Worm (Caenorhabditis elegans): ENCODE results near the gene erh-1.

The erh-1 gene

DNA sequence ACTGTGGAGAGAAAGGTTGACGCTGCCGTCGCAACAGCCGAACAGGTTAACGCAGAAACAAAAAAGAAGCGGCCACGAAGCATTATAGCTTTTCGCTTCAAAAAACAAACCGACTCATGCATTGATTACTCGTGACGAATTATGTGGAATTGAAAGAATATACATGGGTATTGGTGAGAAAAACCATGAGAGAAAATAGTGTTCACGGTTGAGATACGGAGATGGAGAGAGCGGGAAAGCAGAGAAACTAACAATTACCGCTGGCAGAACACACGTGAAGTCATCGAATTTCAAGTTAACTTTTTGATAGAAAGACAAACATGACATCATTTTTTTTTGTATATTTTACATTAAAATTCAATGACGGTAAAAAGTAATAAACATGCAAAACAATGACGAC, 43.6 kb downstream of the erh-1 start:
- no peak for TF ChIP-seq sptf-1 (tag; optimal IDR thresholded peaks at IDR 0.05)
- peak; percentile 62 for TF ChIP-seq lin-14 (GFP tag; optimal IDR thresholded peaks at IDR 0.05)
- peak; percentile 63 for TF ChIP-seq nhr-71 (tag; optimal IDR thresholded peaks at IDR 0.05)
- TF ChIP-seq nhr-19 (GFP tag; conservative IDR thresholded peaks at IDR 0.05): no peak
- TF ChIP-seq Y116A8C.19 (tag; optimal IDR thresholded peaks at IDR 0.05; ENCODE audit: borderline replicate concordance): no peak
- peak in 1 of 2 experiments; percentile 31 for TF ChIP-seq mdl-1 (tag; optimal IDR thresholded peaks at IDR 0.05)
- TF ChIP-seq nhr-237 (tag; optimal IDR thresholded peaks at IDR 0.05): no peak
- peak; percentile 50 for TF ChIP-seq fkh-8 (tag; optimal IDR thresholded peaks at IDR 0.05)
- TF ChIP-seq efl-3 (GFP tag; optimal IDR thresholded peaks at IDR 0.05): no peak
- TF ChIP-seq efl-1 (optimal IDR thresholded peaks at IDR 0.05): peak in 1 of 2 experiments; percentile 27
- peak; percentile 13 to 93 for TF ChIP-seq efl-1 (GFP tag; optimal IDR thresholded peaks at IDR 0.05 in 1 of 2)
- peak; percentile 44 for TF ChIP-seq blmp-1 (tag; optimal IDR thresholded peaks at IDR 0.05)
- no peak for TF ChIP-seq aly-2 (tag; optimal IDR thresholded peaks at IDR 0.05)
- TF ChIP-seq ama-1 (optimal IDR thresholded peaks at IDR 0.05): peak; percentile 58
- no peak for TF ChIP-seq egl-27 (tag; optimal IDR thresholded peaks at IDR 0.05)
- TF ChIP-seq snu-23 (GFP tag; optimal IDR thresholded peaks at IDR 0.05): peak; percentile 45
- no peak for TF ChIP-seq F16B12.6 (tag; optimal IDR thresholded peaks at IDR 0.05)
- TF ChIP-seq lin-35 (GFP tag; optimal IDR thresholded peaks at IDR 0.05): peak; percentile 7 to 56
- TF ChIP-seq rnt-1 (tag; optimal IDR thresholded peaks at IDR 0.05): peak; percentile 16
- no peak for TF ChIP-seq unc-30 (tag; optimal IDR thresholded peaks at IDR 0.05)
- TF ChIP-seq nhr-20 (tag; optimal IDR thresholded peaks at IDR 0.05): peak; percentile 53
- TF ChIP-seq ceh-8 (GFP tag; optimal IDR thresholded peaks at IDR 0.05): no peak
- TF ChIP-seq elt-3 (tag; optimal IDR thresholded peaks at IDR 0.05): peak in 1 of 6 experiments; percentile 17
- TF ChIP-seq C16A3.4 (tag; optimal IDR thresholded peaks at IDR 0.05): no peak
- TF ChIP-seq pag-3 (tag; optimal IDR thresholded peaks at IDR 0.05; ENCODE audit: borderline replicate concordance, insufficient read depth): no peak
- no peak for TF ChIP-seq fkh-4 (tag; optimal IDR thresholded peaks at IDR 0.05; ENCODE audit: borderline replicate concordance)
- TF ChIP-seq elt-2 (tag; optimal IDR thresholded peaks at IDR 0.05): peak; percentile 17
- no peak for TF ChIP-seq ztf-4 (tag; optimal IDR thresholded peaks at IDR 0.05)
- TF ChIP-seq dpl-1 (GFP tag; optimal IDR thresholded peaks at IDR 0.05): peak in 2 of 3 experiments; percentile 14 to 35
- peak; percentile 24 for TF ChIP-seq nhr-90 (tag; optimal IDR thresholded peaks at IDR 0.05; ENCODE audit: poor library complexity)
- no peak for TF ChIP-seq dsc-1 (tag; optimal IDR thresholded peaks at IDR 0.05)
- no peak for TF ChIP-seq hlh-4 (tag; optimal IDR thresholded peaks at IDR 0.05)
- TF ChIP-seq mep-1 (tag; optimal IDR thresholded peaks at IDR 0.05): peak; percentile 42
- no peak for TF ChIP-seq nhr-84 (tag; optimal IDR thresholded peaks at IDR 0.05)
- TF ChIP-seq ceh-82 (tag; optimal IDR thresholded peaks at IDR 0.05): no peak

DNA sequence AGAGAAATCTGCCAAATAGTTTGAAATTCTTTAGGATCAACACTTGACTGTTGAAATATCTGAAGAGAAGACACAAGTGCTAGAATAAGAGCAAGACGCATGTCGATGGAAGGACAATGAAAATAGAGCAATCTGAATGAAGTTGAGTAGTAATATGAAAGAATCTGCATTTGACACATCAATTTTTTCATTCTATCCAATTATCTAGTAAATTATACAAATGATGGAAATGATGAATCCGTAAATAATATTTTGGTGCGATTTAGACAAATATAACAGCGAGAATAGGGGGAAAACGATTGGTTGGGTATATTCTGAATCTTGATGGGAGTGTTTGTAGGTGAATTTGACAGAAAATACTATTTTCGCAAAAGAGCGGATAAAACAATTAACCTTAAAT, 46.2 kb downstream of the erh-1 start, which contains the start of gene txt-10:
TSS of gene txt-10 (minus strand) at position 101 of the 400 bp plus-strand sequence.
- no peak for TF ChIP-seq zip-4 (GFP tag; optimal IDR thresholded peaks at IDR 0.05)
- no peak for TF ChIP-seq skn-1 (tag; optimal IDR thresholded peaks at IDR 0.05)
- TF ChIP-seq nhr-77 (tag; optimal IDR thresholded peaks at IDR 0.05): no peak
- no peak for TF ChIP-seq irx-1 (tag; optimal IDR thresholded peaks at IDR 0.05)
- TF ChIP-seq F16B12.6 (tag; optimal IDR thresholded peaks at IDR 0.05): no peak
- TF ChIP-seq vab-15 (tag; optimal IDR thresholded peaks at IDR 0.05): no peak
- TF ChIP-seq sptf-1 (tag; optimal IDR thresholded peaks at IDR 0.05): no peak
- no peak for TF ChIP-seq elt-2 (tag; optimal IDR thresholded peaks at IDR 0.05)
- TF ChIP-seq nhr-237 (tag; optimal IDR thresholded peaks at IDR 0.05): no peak
- no peak for TF ChIP-seq tlp-1 (tag; optimal IDR thresholded peaks at IDR 0.05)
- TF ChIP-seq nhr-28 (tag; optimal IDR thresholded peaks at IDR 0.05): no peak
- TF ChIP-seq mep-1 (tag; optimal IDR thresholded peaks at IDR 0.05): no peak
- no peak for TF ChIP-seq ces-1 (GFP tag; optimal IDR thresholded peaks at IDR 0.05)
- TF ChIP-seq nhr-11 (tag; optimal IDR thresholded peaks at IDR 0.05): no peak
- TF ChIP-seq ztf-11 (tag; optimal IDR thresholded peaks at IDR 0.05): no peak
- TF ChIP-seq C34B4.2 (tag; optimal IDR thresholded peaks at IDR 0.05): no peak

All from whole organism, L1 larva.